Worm (Caenorhabditis elegans): ENCODE measurements around the gene D1014.4.

- no peak for TF ChIP-seq ztf-23 (GFP tag; IDR thresholded peaks at IDR 0.05)
- no peak for TF ChIP-seq ref-1 (GFP tag; conservative IDR thresholded peaks at IDR 0.05)
- TF ChIP-seq klf-2 (GFP tag; conservative IDR thresholded peaks at IDR 0.05), result no peak
- no peak for TF ChIP-seq ztf-29 (GFP tag; IDR thresholded peaks at IDR 0.05)
- TF ChIP-seq flt-1 (GFP tag; IDR thresholded peaks at IDR 0.05), result no peak
- no peak for TF ChIP-seq tab-1 (GFP tag; IDR thresholded peaks at IDR 0.05)
- no peak for TF ChIP-seq T22C8.4 (GFP tag; IDR thresholded peaks at IDR 0.05)
- no peak for TF ChIP-seq cog-1 (tag; optimal IDR thresholded peaks at IDR 0.05)
These were observed 38.7 kb downstream of the D1014.4 start for ce11 chrV:8171688-8172087.

All from whole organism, midembryonic.